Worm (Caenorhabditis elegans): Measurements from ENCODE around the gene K10D6.4.
A peak's percentile ranks its signal among the peaks of the same experiment; 100 is the strongest.
"Not testable (repeated sequence)": the region's sequence is repeated elsewhere in the genome, so short reads cannot be mapped to it uniquely, and the experiment has no call there.

ce11 chrV:11176693-11177304 is 24.9 kb upstream of the K10D6.4 start:
- TF ChIP-seq fos-1 (tag; optimal IDR thresholded peaks at IDR 0.05) = peak; percentile 45
- not testable (repeated sequence) for TF ChIP-seq egl-27 (tag; optimal IDR thresholded peaks at IDR 0.05); skn-1 (tag; optimal IDR thresholded peaks at IDR 0.05); lin-39 (tag; optimal IDR thresholded peaks at IDR 0.05); lsy-2 (tag; optimal IDR thresholded peaks at IDR 0.05); blmp-1 (tag; optimal IDR thresholded peaks at IDR 0.05; ENCODE audit: insufficient read depth)

Data from whole organism, L2 larva.